Worm (Caenorhabditis elegans) whole organism, L4/young adult: Measurements from ENCODE around the gene lec-7.

ENCODE experiments used
- W03F9.2 ChIP-seq: fragments of 150-350 bp; optimal IDR thresholded peaks from 2 replicates; lab custom pipeline; 2014; ENCODE audit warnings: missing biosample characterization, missing genetic modification characterization
- dao-5 ChIP-seq: sonication (generic microtip); optimal IDR thresholded peaks from 2 replicates; lab custom pipeline; 2016; ENCODE audit warnings: missing genotype, missing genetic modification characterization, moderate library complexity, missing compliant biosample characterization
- him-1 ChIP-seq: sonication (generic microtip); optimal IDR thresholded peaks from 2 replicates; lab custom pipeline; 2016; ENCODE audit warnings: missing genotype, missing genetic modification reagents, missing genetic modification characterization, missing compliant biosample characterization

DNA sequence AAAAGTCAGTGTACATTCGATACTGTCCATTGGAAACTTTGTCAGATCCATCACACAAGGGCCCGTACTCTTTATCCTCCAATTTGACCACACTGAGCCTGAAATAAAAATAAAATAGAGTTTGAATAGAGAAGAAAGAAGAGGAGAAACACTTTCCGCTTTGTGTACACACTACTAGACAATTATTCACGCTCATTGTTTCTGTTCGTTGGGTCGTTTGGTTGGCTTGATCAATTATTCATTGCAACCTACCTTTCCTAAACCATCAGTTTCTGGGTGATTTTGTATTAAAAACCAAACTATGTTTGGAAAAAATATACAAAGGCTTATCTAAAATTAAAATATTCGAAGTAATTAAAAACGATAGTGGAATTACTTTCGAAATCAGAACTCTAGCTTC is 47.1 kb upstream of the lec-7 start:
- TF ChIP-seq W03F9.2: no peak
- no peak for TF ChIP-seq him-1 (tag; lab: Kevin White, UChicago)
- no peak for TF ChIP-seq dao-5 (tag; lab: Kevin White, UChicago)
